Worm (Caenorhabditis elegans): ENCODE results near the gene C16C10.4.
A peak's percentile ranks its signal among the peaks of the same experiment; 100 is the strongest.

The C16C10.4 gene

ce11 chrIII:4195306-4196008, 24.3 kb downstream of the C16C10.4 start:
- TF ChIP-seq fkh-10 (GFP tag; optimal IDR thresholded peaks at IDR 0.05) (no peak), mdl-1 (tag; optimal IDR thresholded peaks at IDR 0.05) (no peak), zip-4 (GFP tag; optimal IDR thresholded peaks at IDR 0.05) (peak; percentile 28), efl-3 (GFP tag; optimal IDR thresholded peaks at IDR 0.05) (no peak), pax-3 (tag; optimal IDR thresholded peaks at IDR 0.05) (peak; percentile 45), nhr-28 (tag; optimal IDR thresholded peaks at IDR 0.05) (no peak), irx-1 (tag; optimal IDR thresholded peaks at IDR 0.05) (peak; percentile 35), fkh-4 (tag; optimal IDR thresholded peaks at IDR 0.05; ENCODE audit: borderline replicate concordance) (peak; percentile 32), ets-5 (GFP tag; IDR thresholded peaks at IDR 0.05) (no peak), sptf-1 (tag; optimal IDR thresholded peaks at IDR 0.05) (no peak), nhr-85 (tag) (peak; percentile 80), efl-1 (optimal IDR thresholded peaks at IDR 0.05) (peak; percentile 44 to 50), efl-1 (GFP tag; optimal IDR thresholded peaks at IDR 0.05 in 1 of 2) (peak in 1 of 2 experiments; percentile 8), tbx-2 (tag; optimal IDR thresholded peaks at IDR 0.05) (peak; percentile 5), vab-15 (tag; optimal IDR thresholded peaks at IDR 0.05) (no peak), lir-3 (tag; optimal IDR thresholded peaks at IDR 0.05; ENCODE audit: poor library complexity) (peak; percentile 11), nhr-90 (tag; optimal IDR thresholded peaks at IDR 0.05; ENCODE audit: poor library complexity) (peak; percentile 63), unc-130 (tag; optimal IDR thresholded peaks at IDR 0.05) (peak; percentile 13), dsc-1 (tag; optimal IDR thresholded peaks at IDR 0.05) (peak; percentile 64), sup-37 (GFP tag; optimal IDR thresholded peaks at IDR 0.05) (peak; percentile 41), xbp-1 (tag; optimal IDR thresholded peaks at IDR 0.05) (no peak), egl-13 (tag; optimal IDR thresholded peaks at IDR 0.05) (no peak), C16A3.4 (tag; optimal IDR thresholded peaks at IDR 0.05) (peak; percentile 43), lsy-2 (tag; optimal IDR thresholded peaks at IDR 0.05) (peak; percentile 2 to 51), nhr-237 (tag; optimal IDR thresholded peaks at IDR 0.05) (no peak), pqm-1 (tag; optimal IDR thresholded peaks at IDR 0.05) (no peak), ztf-11 (tag; optimal IDR thresholded peaks at IDR 0.05) (no peak), unc-98 (GFP tag; IDR thresholded peaks at IDR 0.05) (no peak), fos-1 (tag; optimal IDR thresholded peaks at IDR 0.05) (peak; percentile 35), nhr-76 (tag; optimal IDR thresholded peaks at IDR 0.05) (no peak), ztf-4 (tag; optimal IDR thresholded peaks at IDR 0.05) (peak; percentile 72), tlp-1 (tag; optimal IDR thresholded peaks at IDR 0.05) (no peak), C34B4.2 (tag; optimal IDR thresholded peaks at IDR 0.05) (no peak), lin-35 (GFP tag; optimal IDR thresholded peaks at IDR 0.05) (peak in 1 of 2 experiments; percentile 34), mep-1 (tag; optimal IDR thresholded peaks at IDR 0.05) (no peak), snpc-4 (tag; optimal IDR thresholded peaks at IDR 0.05) (no peak), mef-2 (tag; optimal IDR thresholded peaks at IDR 0.05) (no peak), nhr-77 (tag; optimal IDR thresholded peaks at IDR 0.05) (no peak), isw-1 (GFP tag; IDR thresholded peaks at IDR 0.05) (no peak), nhr-19 (GFP tag; conservative IDR thresholded peaks at IDR 0.05) (peak; percentile 60), ceh-88 (GFP tag; IDR thresholded peaks at IDR 0.05) (no peak), grh-1 (GFP tag; IDR thresholded peaks at IDR 0.05) (no peak; the same call in 1 of the 2 replicates), unc-30 (tag; optimal IDR thresholded peaks at IDR 0.05) (no peak), elt-3 (tag; optimal IDR thresholded peaks at IDR 0.05) (no peak), elt-2 (tag; optimal IDR thresholded peaks at IDR 0.05) (peak; percentile 60), nhr-20 (tag; optimal IDR thresholded peaks at IDR 0.05) (peak; percentile 37), nhr-47 (tag; optimal IDR thresholded peaks at IDR 0.05) (peak; percentile 59), mab-9 (GFP tag; IDR thresholded peaks at IDR 0.05) (no peak), snu-23 (GFP tag; optimal IDR thresholded peaks at IDR 0.05) (peak; percentile 49), aha-1 (tag; optimal IDR thresholded peaks at IDR 0.05) (no peak), hpl-2 (GFP tag; optimal IDR thresholded peaks at IDR 0.05) (peak; percentile 39), nhr-84 (tag; optimal IDR thresholded peaks at IDR 0.05) (no peak), swsn-7 (tag; optimal IDR thresholded peaks at IDR 0.05) (peak; percentile 21)

Measured in whole organism, L1 larva.